Worm (Caenorhabditis elegans): ENCODE data around the gene C27F2.4.

DNA sequence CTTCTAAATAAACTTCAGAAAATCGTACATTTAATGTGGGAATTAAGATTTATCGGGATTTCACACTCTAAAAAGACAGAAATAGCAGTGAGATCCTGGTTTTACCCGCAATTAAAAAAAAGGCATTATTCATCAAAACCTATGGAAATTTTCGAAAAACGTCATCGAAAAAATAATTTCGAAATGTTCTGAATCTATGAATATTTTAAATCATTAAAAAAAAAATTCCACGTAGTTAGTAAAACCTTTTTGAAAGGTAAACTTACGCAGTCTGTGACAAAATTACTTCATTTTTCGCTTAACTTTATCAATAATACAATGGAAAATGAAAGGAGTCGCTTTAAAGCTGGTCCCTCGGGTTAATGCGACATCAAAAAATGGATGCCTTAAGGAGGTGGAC, 3.5 kb downstream of the C27F2.4 start, which contains the start of gene C26E6.1:
- TF ChIP-seq che-1 (tag; optimal IDR thresholded peaks at IDR 0.05) = no peak
- no peak for TF ChIP-seq pqm-1 (tag; optimal IDR thresholded peaks at IDR 0.05)
- TF ChIP-seq ceh-18 (tag; optimal IDR thresholded peaks at IDR 0.05) = no peak
- TF ChIP-seq F13H6.1 (tag; optimal IDR thresholded peaks at IDR 0.05) = no peak
- no peak for TF ChIP-seq ama-1 (optimal IDR thresholded peaks at IDR 0.05)
- TF ChIP-seq hlh-15 (tag; optimal IDR thresholded peaks at IDR 0.05) = no peak
- no peak for TF ChIP-seq ahr-1 (tag; optimal IDR thresholded peaks at IDR 0.05)
- TF ChIP-seq unc-86 (tag; optimal IDR thresholded peaks at IDR 0.05) = no peak
- no peak for TF ChIP-seq ceh-19 (GFP tag; optimal IDR thresholded peaks at IDR 0.05)
- TF ChIP-seq hlh-30 (tag; optimal IDR thresholded peaks at IDR 0.05; ENCODE audit: insufficient read depth) = no peak
- no peak for TF ChIP-seq mec-3 (tag; optimal IDR thresholded peaks at IDR 0.05; ENCODE audit: borderline replicate concordance)
- TF ChIP-seq tbx-2 (tag; optimal IDR thresholded peaks at IDR 0.05) = no peak
- TF ChIP-seq syd-9 (tag; optimal IDR thresholded peaks at IDR 0.05) = no peak
- TF ChIP-seq fax-1 (tag; optimal IDR thresholded peaks at IDR 0.05) = no peak

All from whole organism, late embryonic.